Worm (Caenorhabditis elegans) whole organism, L4 larva: ENCODE results near the gene srx-104.

Source experiments
- R02D3.7 ChIP-seq: fragments of 150-350 bp; sonication (generic microtip); optimal IDR thresholded peaks from 3 replicates; lab custom pipeline; 2014; ENCODE audit warnings: missing biosample characterization, missing genetic modification characterization
- aha-1 ChIP-seq: fragments of 150-350 bp; peaks from one replicate; lab custom pipeline; 2014; ENCODE audit warnings: missing biosample characterization, missing genetic modification characterization
- ama-1 ChIP-seq: fragments of 150-350 bp; optimal IDR thresholded peaks from 2 replicates; lab custom pipeline; 2014; ENCODE audit warnings: inconsistent platforms, mixed read lengths
- arid-1 ChIP-seq: fragments of 200-800 bp; sonication (Bioruptor generic); conservative IDR thresholded peaks from 2 replicates; pipeline ENCODE4 v1.3.6; 2022; ENCODE audit warnings: missing genetic modification reagents, missing genetic modification characterization, missing compliant biosample characterization
- dve-1 ChIP-seq: sonication (generic microtip); optimal IDR thresholded peaks from 2 replicates; lab custom pipeline; 2017; ENCODE audit warnings: antibody characterized with exemption, mild to moderate bottlenecking, missing genetic modification characterization, missing compliant biosample characterization; ENCODE audit not compliant: insufficient read depth
- lin-13 ChIP-seq: fragments of 150-350 bp; optimal IDR thresholded peaks from 2 replicates; lab custom pipeline; 2014; ENCODE audit warnings: missing biosample characterization, missing genetic modification reagents, missing genetic modification characterization
- lin-29 ChIP-seq: fragments of 200-800 bp; sonication (Bioruptor generic); IDR thresholded peaks from 2 replicates; pipeline ENCODE4 v1.3.6; 2022; ENCODE audit warnings: missing genetic modification reagents, missing genetic modification characterization, missing compliant biosample characterization
- lsy-2 ChIP-seq, 2 experiments: fragments of 150-350 bp in 1 of 2; sonication (generic microtip) in 1 of 2; optimal IDR thresholded peaks; 2 replicates each; lab custom pipeline; 2014 to 2017; ENCODE audit warnings: missing biosample characterization in 2 of 2, missing genetic modification characterization in 2 of 2
- mep-1 ChIP-seq: fragments of 150-350 bp; sonication (generic microtip); optimal IDR thresholded peaks from 3 replicates; lab custom pipeline; 2014; ENCODE audit warnings: missing biosample characterization, missing genetic modification characterization
- nhr-76 ChIP-seq: fragments of 150-350 bp; optimal IDR thresholded peaks from 2 replicates; lab custom pipeline; 2014; ENCODE audit warnings: missing biosample characterization, missing genetic modification characterization
- pha-4 ChIP-seq, 2 experiments: fragments of 150-350 bp in 1 of 2; fragments of 200-800 bp in 1 of 2; sonication (Bioruptor generic) in 1 of 2; IDR thresholded peaks in 1 of 2; optimal IDR thresholded peaks in 1 of 2; 2 replicates each; pipeline versions ENCODE4 v1.3.6 to Lab custom; 2014 to 2022; ENCODE audit warnings: missing genetic modification characterization in 2 of 2, missing genetic modification reagents in 2 of 2, missing biosample characterization in 1 of 2, missing compliant biosample characterization in 1 of 2
- skn-1 ChIP-seq: fragments of 150-350 bp; optimal IDR thresholded peaks from 2 replicates; lab custom pipeline; 2014; ENCODE audit warnings: missing biosample characterization, missing genetic modification characterization
- unc-62 ChIP-seq, 3 experiments: fragments of 150-350 bp in 1 of 3; sonication (generic microtip); optimal IDR thresholded peaks in 2 of 3; peaks in 1 of 3; 1 replicate in 1 of 3; 2 replicates in 2 of 3; lab custom pipeline; 2014 to 2017; ENCODE audit warnings: missing biosample characterization in 3 of 3, missing genetic modification characterization in 3 of 3, missing genetic modification reagents in 3 of 3, missing genotype in 1 of 3
- zag-1 ChIP-seq: fragments of 150-350 bp; optimal IDR thresholded peaks from 2 replicates; lab custom pipeline; 2014; ENCODE audit warnings: missing biosample characterization, missing genetic modification characterization

DNA sequence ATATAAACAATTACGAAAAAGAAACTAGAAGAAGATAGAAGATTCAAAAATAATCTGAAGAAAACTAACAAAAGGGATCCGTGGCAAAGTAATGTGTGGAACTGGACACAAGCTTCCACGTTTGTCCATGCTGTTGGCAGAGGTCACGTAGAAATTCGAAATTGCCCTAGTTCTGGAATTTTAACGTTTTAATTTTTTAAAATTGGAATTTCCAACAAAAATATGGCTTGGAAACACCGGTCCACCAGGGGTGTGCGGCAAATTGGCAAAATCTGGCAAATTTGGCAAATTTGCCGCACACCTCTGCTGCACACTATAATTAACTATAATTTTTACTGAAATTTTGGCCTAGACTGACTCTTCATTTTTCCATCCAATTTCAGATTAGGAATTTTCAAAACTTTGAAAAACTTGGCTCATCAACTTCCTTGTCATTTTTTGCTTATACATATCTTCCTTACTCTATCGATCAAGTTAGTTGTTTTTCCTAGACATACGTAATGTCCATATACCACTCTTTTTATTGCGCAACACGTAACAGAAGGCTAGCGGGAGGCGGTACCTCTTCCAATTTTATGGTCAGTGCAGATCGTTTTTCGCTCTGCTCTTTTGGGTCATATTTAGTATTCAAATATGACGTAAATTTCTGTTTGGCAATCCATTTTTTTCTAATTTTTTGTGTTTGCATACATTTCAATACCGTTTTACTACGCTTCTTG, 18.0 kb downstream of the srx-104 start, which contains the start of gene F19B10.10:
- no peak for TF ChIP-seq zag-1 (tag; lab: Kevin White, UChicago)
- TF ChIP-seq dve-1 (tag; lab: Kevin White, UChicago): no peak
- TF ChIP-seq pha-4 (GFP tag; IDR thresholded peaks at IDR 0.05; lab: Robert Waterston, UW): no peak
- TF ChIP-seq pha-4 (tag; optimal IDR thresholded peaks at IDR 0.05; lab: Kevin White, UChicago): no peak
- TF ChIP-seq ama-1 (lab: Kevin White, UChicago): no peak
- no peak for TF ChIP-seq lin-29 (GFP tag; lab: Robert Waterston, UW)
- no peak for TF ChIP-seq mep-1 (tag; lab: Kevin White, UChicago)
- TF ChIP-seq unc-62 (GFP tag; optimal IDR thresholded peaks at IDR 0.05 in 1 of 2; lab: Kevin White, UChicago): no peak
- no peak for TF ChIP-seq unc-62 (tag; optimal IDR thresholded peaks at IDR 0.05; lab: Kevin White, UChicago)
- TF ChIP-seq R02D3.7 (tag; lab: Kevin White, UChicago): no peak
- TF ChIP-seq lin-13: no peak
- no peak for TF ChIP-seq aha-1 (tag; lab: Kevin White, UChicago)
- no peak for TF ChIP-seq arid-1 (GFP tag; lab: Robert Waterston, UW)
- TF ChIP-seq skn-1 (tag; lab: Kevin White, UChicago): no peak
- no peak for TF ChIP-seq nhr-76 (tag; lab: Kevin White, UChicago)
- TF ChIP-seq lsy-2 (tag; optimal IDR thresholded peaks at IDR 0.05; lab: Kevin White, UChicago): no peak
